Fruit fly (Drosophila melanogaster) whole organism: ENCODE results near the gene CG12289.

Experiments
- CG8478 ChIP-seq: fragments of >200 bp; optimal IDR thresholded peaks from 2 replicates; lab custom pipeline; 2018; ENCODE audit warnings: inconsistent platforms
- Dll ChIP-seq: fragments of >200 bp; optimal IDR thresholded peaks from 2 replicates; lab custom pipeline; 2017
- EcR ChIP-seq, 2 experiments: fragments of >200 bp; optimal IDR thresholded peaks; 2 replicates each; lab custom pipeline; 2017; ENCODE audit warnings: missing biosample characterization in 2 of 2, missing genetic modification characterization in 2 of 2, missing genetic modification reagents in 2 of 2
- pan ChIP-seq: fragments of >200 bp; optimal IDR thresholded peaks from 2 replicates; lab custom pipeline; 2017
- psq ChIP-seq: fragments of >200 bp; optimal IDR thresholded peaks from 2 replicates; lab custom pipeline; 2017
- usp ChIP-seq: fragments of >200 bp; optimal IDR thresholded peaks from 2 replicates; lab custom pipeline; 2017; ENCODE audit warnings: missing biosample characterization, missing genetic modification characterization, mixed read lengths

The CG12289 gene

DNA sequence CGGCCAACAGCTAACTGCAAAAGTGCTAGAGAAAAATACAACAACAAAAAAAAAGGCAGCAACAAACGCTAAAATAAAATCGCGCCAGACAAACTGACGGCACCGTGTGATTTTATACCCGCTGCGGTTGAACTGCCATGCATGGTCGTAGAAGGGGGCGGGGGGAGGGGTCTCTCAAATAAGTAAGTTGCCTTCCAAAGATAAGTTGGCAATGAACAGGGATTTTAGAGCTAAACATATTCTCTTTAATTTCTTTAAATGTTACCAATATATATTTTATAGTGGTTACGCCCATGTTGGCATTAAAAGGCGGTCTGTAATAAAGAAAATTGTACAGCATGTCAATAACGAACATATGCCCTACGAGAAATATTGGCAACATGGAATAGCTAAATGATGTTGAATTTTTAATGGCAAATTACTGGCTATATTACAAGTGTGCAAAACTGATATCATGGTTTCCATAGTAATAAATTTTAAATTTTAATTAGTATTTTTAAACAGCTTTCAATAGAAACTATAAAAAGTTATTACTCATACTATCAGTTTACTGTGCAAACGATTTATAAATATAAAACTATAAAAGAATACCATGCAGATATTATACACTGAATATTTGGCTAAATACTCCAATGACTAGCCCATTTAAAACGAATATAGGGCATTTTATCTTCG lies 26.9 kb downstream of the CG12289 start:
- TF ChIP-seq usp (GFP tag; lab: Kevin White, UChicago) (no peak), psq (lab: Kevin White, UChicago) (no peak), EcR (GFP tag; optimal IDR thresholded peaks at IDR 0.05; lab: Kevin White, UChicago) (no peak), pan (lab: Kevin White, UChicago) (no peak), Dll (lab: Kevin White, UChicago) (no peak), CG8478 (lab: Kevin White, UChicago) (no peak)

DNA sequence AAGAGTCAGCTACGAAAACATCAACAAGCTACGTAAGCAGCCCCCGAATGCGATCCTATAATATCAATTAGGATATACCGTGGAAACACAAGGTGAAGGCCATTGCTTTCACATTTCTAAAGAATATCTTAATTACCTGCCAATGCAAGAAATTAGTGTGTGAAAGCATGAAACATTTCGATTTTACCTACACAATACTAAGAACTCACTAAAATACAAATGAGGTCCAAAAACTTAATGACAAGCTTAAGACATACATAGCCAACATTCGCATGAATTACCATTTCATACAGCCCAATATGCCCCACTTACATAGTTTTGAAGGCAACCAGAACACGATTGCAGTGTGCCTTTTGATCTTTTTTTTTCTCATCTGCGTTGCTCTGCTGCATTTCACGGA lies 28.6 kb downstream of the CG12289 start:
- TF ChIP-seq psq (lab: Kevin White, UChicago): no peak
- TF ChIP-seq usp (GFP tag; lab: Kevin White, UChicago): no peak
- TF ChIP-seq Dll (lab: Kevin White, UChicago): no peak
- TF ChIP-seq CG8478 (lab: Kevin White, UChicago): no peak
- no peak for TF ChIP-seq pan (lab: Kevin White, UChicago)
- TF ChIP-seq EcR (GFP tag; optimal IDR thresholded peaks at IDR 0.05; lab: Kevin White, UChicago): no peak

DNA sequence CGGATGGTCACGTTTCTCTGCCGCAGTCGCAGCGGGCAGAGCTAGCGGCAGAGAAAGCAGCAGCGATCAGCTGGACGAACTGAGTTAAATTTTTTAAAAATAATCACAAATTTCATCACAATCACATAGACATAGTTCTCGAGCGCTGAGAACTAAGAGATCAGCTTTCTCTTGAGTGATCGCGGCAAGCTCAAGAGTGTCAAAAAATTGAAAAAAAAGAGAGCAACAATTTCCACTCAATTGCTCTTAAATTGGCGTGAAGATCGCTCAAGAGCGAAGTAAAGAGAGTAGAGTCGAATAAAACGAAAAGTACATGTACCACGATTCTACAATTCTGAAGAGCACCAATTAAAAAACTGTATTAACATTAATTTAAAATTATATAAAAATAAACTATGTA lies 29.9 kb downstream of the CG12289 start:
- no peak for TF ChIP-seq EcR (GFP tag; optimal IDR thresholded peaks at IDR 0.05; lab: Kevin White, UChicago)
- TF ChIP-seq pan (lab: Kevin White, UChicago): no peak
- TF ChIP-seq Dll (lab: Kevin White, UChicago): no peak
- TF ChIP-seq usp (GFP tag; lab: Kevin White, UChicago): no peak
- no peak for TF ChIP-seq psq (lab: Kevin White, UChicago)
- no peak for TF ChIP-seq CG8478 (lab: Kevin White, UChicago)

DNA sequence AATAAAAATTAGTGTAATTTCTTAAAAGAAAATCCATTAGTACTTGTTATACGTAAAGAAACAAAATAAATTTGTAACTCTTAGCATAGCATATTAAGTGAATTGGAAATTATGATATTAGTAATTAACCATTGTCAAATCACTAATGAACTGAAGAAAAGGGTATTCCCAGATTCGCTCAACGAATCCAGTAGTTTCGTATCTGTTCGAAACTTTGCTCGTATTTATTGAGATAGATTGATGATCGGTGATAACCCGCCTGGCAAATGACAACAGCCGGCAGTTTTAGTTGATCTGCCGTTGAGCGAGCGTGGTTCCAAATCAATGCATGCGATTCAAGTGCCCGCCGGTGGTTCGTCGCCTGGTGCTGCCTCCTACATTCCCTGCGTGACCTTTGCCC lies 33.4 kb downstream of the CG12289 start, which contains the start of gene CG7560:
Gene CG7560, plus strand, starts transcription at position 301 of the 400 bp plus-strand sequence.
- TF ChIP-seq pan (lab: Kevin White, UChicago) (no peak), EcR (GFP tag; optimal IDR thresholded peaks at IDR 0.05; lab: Kevin White, UChicago) (no peak), CG8478 (lab: Kevin White, UChicago) (no peak), usp (GFP tag; lab: Kevin White, UChicago) (no peak), Dll (lab: Kevin White, UChicago) (no peak), psq (lab: Kevin White, UChicago) (no peak)

DNA sequence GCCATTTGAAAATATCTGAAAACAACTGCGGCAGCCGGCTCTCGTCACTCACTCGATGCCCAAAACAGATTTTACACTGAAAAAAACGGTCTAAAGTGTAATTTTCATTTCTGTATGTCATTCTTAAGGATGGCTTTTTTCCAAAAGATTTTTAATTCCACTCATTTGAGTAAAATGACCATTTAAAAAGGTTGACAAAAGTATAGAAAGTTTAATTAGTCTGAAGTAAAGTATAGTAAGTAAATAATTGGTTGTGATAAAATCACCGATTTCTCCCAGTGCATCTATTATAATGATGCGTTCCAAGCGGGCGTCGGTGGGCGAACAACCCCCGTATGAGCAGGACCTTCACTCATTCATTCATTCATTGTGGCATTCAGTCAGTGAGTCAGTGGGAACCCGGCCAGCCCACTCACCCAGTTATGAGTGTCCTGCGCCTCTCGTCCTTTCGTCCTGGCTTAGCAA lies 35.9 kb downstream of the CG12289 start:
- TF ChIP-seq EcR (GFP tag; optimal IDR thresholded peaks at IDR 0.05; lab: Kevin White, UChicago): no peak
- TF ChIP-seq usp (GFP tag; lab: Kevin White, UChicago): no peak
- TF ChIP-seq Dll (lab: Kevin White, UChicago): no peak
- no peak for TF ChIP-seq pan (lab: Kevin White, UChicago)
- no peak for TF ChIP-seq CG8478 (lab: Kevin White, UChicago)
- no peak for TF ChIP-seq psq (lab: Kevin White, UChicago)

- no peak for TF ChIP-seq usp (GFP tag; lab: Kevin White, UChicago)
- TF ChIP-seq psq (lab: Kevin White, UChicago): no peak
- TF ChIP-seq EcR (GFP tag; optimal IDR thresholded peaks at IDR 0.05; lab: Kevin White, UChicago): no peak
- no peak for TF ChIP-seq Dll (lab: Kevin White, UChicago)
- peak; percentile 27 for TF ChIP-seq pan (lab: Kevin White, UChicago)
These were observed 36.4 kb downstream of the CG12289 start for dm6 chr3L:11421905-11422304.

DNA sequence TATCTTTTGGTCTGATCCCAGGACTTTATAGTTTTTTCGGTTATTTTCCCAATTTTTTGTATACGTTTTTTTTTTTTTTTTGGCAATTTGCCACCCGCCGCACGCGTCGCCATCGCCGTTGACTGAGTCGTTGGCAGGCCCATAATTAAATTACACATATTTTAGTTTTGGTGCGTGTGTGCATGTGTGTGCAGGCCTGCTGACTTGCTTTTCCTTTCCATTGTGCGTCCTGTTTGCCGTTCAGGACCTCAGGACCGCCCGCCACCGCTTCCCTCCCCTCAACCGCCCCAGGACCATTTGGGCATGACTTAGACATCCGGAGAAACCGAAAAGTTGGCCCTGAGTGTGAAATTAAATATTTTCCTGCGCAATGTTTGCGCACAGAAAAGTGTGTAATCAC lies 37.3 kb downstream of the CG12289 start:
- TF ChIP-seq EcR (GFP tag; optimal IDR thresholded peaks at IDR 0.05; lab: Kevin White, UChicago): no peak
- no peak for TF ChIP-seq CG8478 (lab: Kevin White, UChicago)
- no peak for TF ChIP-seq pan (lab: Kevin White, UChicago)
- no peak for TF ChIP-seq usp (GFP tag; lab: Kevin White, UChicago)
- TF ChIP-seq psq (lab: Kevin White, UChicago): no peak
- no peak for TF ChIP-seq Dll (lab: Kevin White, UChicago)

DNA sequence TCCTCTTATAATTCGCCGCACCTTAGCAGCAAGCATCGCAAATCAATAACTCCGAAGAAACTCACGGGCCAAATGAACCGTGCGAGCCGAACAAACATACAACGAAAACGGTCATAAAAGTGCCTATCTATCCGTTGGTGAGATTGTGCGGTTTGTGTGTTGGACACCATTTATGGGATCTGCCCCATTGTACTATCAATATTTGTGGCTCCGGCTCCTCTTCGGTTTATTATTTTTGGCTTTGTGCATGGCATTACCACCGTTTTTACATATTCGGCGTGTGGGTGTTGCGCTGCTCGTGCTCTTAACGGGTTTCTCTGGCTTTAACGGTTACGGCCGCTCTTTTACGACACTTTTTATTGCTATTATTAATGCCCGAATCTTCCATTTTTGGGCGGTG lies 38.9 kb downstream of the CG12289 start:
- TF ChIP-seq psq (lab: Kevin White, UChicago): no peak

- TF ChIP-seq EcR (GFP tag; optimal IDR thresholded peaks at IDR 0.05; lab: Kevin White, UChicago) (no peak), Dll (lab: Kevin White, UChicago) (no peak), CG8478 (lab: Kevin White, UChicago) (no peak), pan (lab: Kevin White, UChicago) (no peak), usp (GFP tag; lab: Kevin White, UChicago) (no peak), psq (lab: Kevin White, UChicago) (no peak)
These were observed 40.1 kb downstream of the CG12289 start for dm6 chr3L:11418041-11418674.

dm6 chr3L:11417273-11418040 lies 40.8 kb downstream of the CG12289 start:
- TF ChIP-seq EcR (GFP tag; optimal IDR thresholded peaks at IDR 0.05; lab: Kevin White, UChicago) (no peak), Dll (lab: Kevin White, UChicago) (no peak), pan (lab: Kevin White, UChicago) (no peak), usp (GFP tag; lab: Kevin White, UChicago) (no peak), psq (lab: Kevin White, UChicago) (no peak), CG8478 (lab: Kevin White, UChicago) (no peak)
